Fruit fly (Drosophila melanogaster) whole organism, adult: Measurements from ENCODE around the gene Jon99Fi.

ENCODE experiments used
- CG11617 ChIP-seq: fragments of 200-800 bp; sonication (Bioruptor generic); optimal IDR thresholded peaks from 2 replicates; lab custom pipeline; 2017; ENCODE audit warnings: mild to moderate bottlenecking, missing biosample characterization, missing genetic modification reagents, missing genetic modification characterization
- CG12768 ChIP-seq: fragments of 200-800 bp; sonication (Bioruptor generic); optimal IDR thresholded peaks from 2 replicates; lab custom pipeline; 2017; ENCODE audit warnings: missing biosample characterization, missing genetic modification characterization, mild to moderate bottlenecking, moderate library complexity, missing genetic modification reagents
- CG1620 ChIP-seq: fragments of 200-800 bp; sonication (Bioruptor generic); optimal IDR thresholded peaks from 2 replicates; lab custom pipeline; 2016; ENCODE audit warnings: missing biosample characterization, missing genetic modification characterization
- CG5204 ChIP-seq: fragments of 200-800 bp; sonication (Bioruptor generic); optimal IDR thresholded peaks from 2 replicates; lab custom pipeline; 2016; ENCODE audit warnings: missing biosample characterization, missing genetic modification characterization
- CG7101 ChIP-seq: fragments of 200-800 bp; sonication (Bioruptor generic); optimal IDR thresholded peaks from 2 replicates; lab custom pipeline; 2018; ENCODE audit warnings: missing biosample characterization, mild to moderate bottlenecking, missing genetic modification characterization, moderate library complexity
- Clk ChIP-seq: fragments of 200-800 bp; sonication (Bioruptor generic); optimal IDR thresholded peaks from 2 replicates; lab custom pipeline; 2017; ENCODE audit warnings: missing biosample characterization, missing genetic modification characterization
- Mnt ChIP-seq: fragments of 200-800 bp; sonication (Bioruptor generic); optimal IDR thresholded peaks from 2 replicates; lab custom pipeline; 2016; ENCODE audit warnings: missing biosample characterization, mild to moderate bottlenecking, missing genetic modification characterization
- cnc ChIP-seq, 2 experiments: fragments of >200 bp; optimal IDR thresholded peaks; 2 replicates each; lab custom pipeline; 2017
- tj ChIP-seq: fragments of 200-800 bp; sonication (Bioruptor generic); optimal IDR thresholded peaks from 3 replicates; lab custom pipeline; 2017; ENCODE audit warnings: missing biosample characterization, mild to moderate bottlenecking, missing genetic modification characterization, moderate library complexity

- TF ChIP-seq CG12768 (GFP tag; lab: Kevin White, UChicago) (no peak), tj (GFP tag; lab: Kevin White, UChicago) (no peak), Mnt (GFP tag; lab: Kevin White, UChicago) (no peak), CG1620 (GFP tag; lab: Kevin White, UChicago) (no peak), CG7101 (tag; lab: Kevin White, UChicago) (no peak), Clk (GFP tag; lab: Kevin White, UChicago) (no peak), CG5204 (GFP tag; lab: Kevin White, UChicago) (no peak), CG11617 (GFP tag; lab: Kevin White, UChicago) (no peak), cnc (optimal IDR thresholded peaks at IDR 0.05; lab: Kevin White, UChicago) (no peak)
Observed at dm6 chr3R:30525629-30526028, 36.9 kb downstream of the Jon99Fi start.
